Worm (Caenorhabditis elegans): ENCODE measurements around the gene K03A11.5.

DNA sequence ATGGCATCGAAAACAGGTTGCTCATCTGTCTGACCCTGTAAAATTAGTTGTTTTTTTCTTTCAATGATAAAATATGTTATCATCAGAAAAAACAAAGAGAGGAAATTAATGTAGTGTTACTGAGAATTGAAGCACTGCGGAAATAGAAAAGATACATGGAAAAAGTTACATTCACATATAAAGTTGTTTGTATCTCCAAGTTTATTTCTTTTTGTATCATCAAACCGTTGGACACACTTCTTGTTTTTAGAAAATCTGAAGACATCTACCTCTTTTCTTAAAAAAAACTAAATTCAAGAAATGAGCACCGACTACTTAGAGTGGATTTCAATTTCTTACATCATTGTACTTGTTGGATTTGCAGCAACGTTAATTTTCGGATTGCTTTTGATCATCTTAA, 19.0 kb downstream of the K03A11.5 start, which contains the start of gene str-10:
- no peak for TF ChIP-seq nhr-76 (tag; optimal IDR thresholded peaks at IDR 0.05)
- TF ChIP-seq nhr-12 (tag; optimal IDR thresholded peaks at IDR 0.05) = no peak
- no peak for TF ChIP-seq mep-1 (tag; optimal IDR thresholded peaks at IDR 0.05)
- TF ChIP-seq lin-15B (tag; optimal IDR thresholded peaks at IDR 0.05) = no peak
- no peak for TF ChIP-seq lin-39 (tag; optimal IDR thresholded peaks at IDR 0.05)
- no peak for TF ChIP-seq Y116A8C.19 (tag; optimal IDR thresholded peaks at IDR 0.05; ENCODE audit: borderline replicate concordance)
- TF ChIP-seq aly-2 (tag; optimal IDR thresholded peaks at IDR 0.05) = no peak
- no peak for TF ChIP-seq pqm-1 (tag; optimal IDR thresholded peaks at IDR 0.05)
- no peak for TF ChIP-seq efl-3 (GFP tag; optimal IDR thresholded peaks at IDR 0.05)
- TF ChIP-seq nhr-77 (tag; optimal IDR thresholded peaks at IDR 0.05) = no peak
- no peak for TF ChIP-seq lir-3 (tag; optimal IDR thresholded peaks at IDR 0.05; ENCODE audit: poor library complexity)
